Worm (Caenorhabditis elegans) whole organism, L4 larva: Measurements from ENCODE around the gene C13A2.1.
A peak's percentile ranks its signal among the peaks of the same experiment; 100 is the strongest.

Experiments used
- F37D6.2 ChIP-seq: sonication (generic microtip); optimal IDR thresholded peaks from 2 replicates; lab custom pipeline; 2016; ENCODE audit warnings: mild to moderate bottlenecking, missing genetic modification characterization, missing compliant biosample characterization
- F49E8.2 ChIP-seq: sonication (generic microtip); optimal IDR thresholded peaks from 2 replicates; lab custom pipeline; 2016; ENCODE audit warnings: missing compliant biosample characterization, mild to moderate bottlenecking, missing genetic modification characterization, borderline replicate concordance
- Y105C5A.15 ChIP-seq: fragments of 200-800 bp; sonication (Bioruptor generic); IDR thresholded peaks from 2 replicates; pipeline ENCODE4 v1.3.6; 2022; ENCODE audit warnings: missing genetic modification characterization, missing compliant biosample characterization
- ZK337.2 ChIP-seq: fragments of 200-800 bp; sonication (Bioruptor generic); IDR thresholded peaks from 2 replicates; pipeline ENCODE4 v1.3.6; 2022; ENCODE audit warnings: missing genetic modification reagents, missing genetic modification characterization, missing compliant biosample characterization
- aha-1 ChIP-seq: fragments of 150-350 bp; peaks from one replicate; lab custom pipeline; 2014; ENCODE audit warnings: missing biosample characterization, missing genetic modification characterization
- aly-2 ChIP-seq: sonication (generic microtip); optimal IDR thresholded peaks from 2 replicates; lab custom pipeline; 2018; ENCODE audit warnings: missing biosample characterization, missing genetic modification characterization
- ama-1 ChIP-seq: fragments of 150-350 bp; optimal IDR thresholded peaks from 2 replicates; lab custom pipeline; 2014; ENCODE audit warnings: inconsistent platforms, mixed read lengths
- arid-1 ChIP-seq: fragments of 200-800 bp; sonication (Bioruptor generic); conservative IDR thresholded peaks from 2 replicates; pipeline ENCODE4 v1.3.6; 2022; ENCODE audit warnings: missing genetic modification reagents, missing genetic modification characterization, missing compliant biosample characterization
- ceh-44 ChIP-seq: fragments of 200-800 bp; sonication (Bioruptor generic); IDR thresholded peaks from 2 replicates; pipeline ENCODE4 v1.3.6; 2022; ENCODE audit warnings: missing genetic modification reagents, missing genetic modification characterization, missing compliant biosample characterization
- daf-12 ChIP-seq: fragments of 150-350 bp; optimal IDR thresholded peaks from 2 replicates; lab custom pipeline; 2014; ENCODE audit warnings: missing biosample characterization, missing genetic modification reagents, missing genetic modification characterization
- daf-19 ChIP-seq: fragments of 200-800 bp; sonication (Bioruptor generic); conservative IDR thresholded peaks from 2 replicates; pipeline ENCODE4 v1.3.6; 2022; ENCODE audit warnings: missing genetic modification characterization, missing compliant biosample characterization
- daf-8 ChIP-seq: fragments of 200-800 bp; sonication (Bioruptor generic); IDR thresholded peaks from 2 replicates; pipeline ENCODE4 v1.3.6; 2022; ENCODE audit warnings: missing genetic modification characterization, missing compliant biosample characterization
- dmd-8 ChIP-seq: fragments of 200-800 bp; sonication (Bioruptor generic); IDR thresholded peaks from 2 replicates; pipeline ENCODE4 v1.3.6; 2022; ENCODE audit warnings: missing genetic modification characterization, missing compliant biosample characterization
- dmd-9 ChIP-seq: fragments of 200-800 bp; sonication (Bioruptor generic); IDR thresholded peaks from 2 replicates; pipeline ENCODE4 v1.3.6; 2022; ENCODE audit warnings: missing genetic modification reagents, missing genetic modification characterization, missing compliant biosample characterization
- egl-43 ChIP-seq: fragments of 200-800 bp; sonication (Bioruptor generic); IDR thresholded peaks from 2 replicates; pipeline ENCODE4 v1.3.6; 2022; ENCODE audit warnings: missing genetic modification reagents, missing genetic modification characterization, missing compliant biosample characterization
- fos-1 ChIP-seq: fragments of 150-350 bp; optimal IDR thresholded peaks from 2 replicates; lab custom pipeline; 2014; ENCODE audit warnings: missing biosample characterization, missing genetic modification characterization
- hif-1 ChIP-seq, 2 experiments: sonication (generic microtip); optimal IDR thresholded peaks; 2 replicates each; lab custom pipeline; 2016 to 2017; ENCODE audit warnings: missing compliant biosample characterization in 2 of 2, missing genetic modification characterization in 2 of 2, missing genetic modification reagents in 2 of 2, missing genotype in 2 of 2, mild to moderate bottlenecking in 1 of 2
- lin-1 ChIP-seq: fragments of 200-800 bp; sonication (Bioruptor generic); IDR thresholded peaks from 2 replicates; pipeline ENCODE4 v1.3.6; 2022; ENCODE audit warnings: missing genetic modification reagents, missing genetic modification characterization, missing compliant biosample characterization
- lin-15B ChIP-seq: fragments of 150-350 bp; sonication (generic microtip); optimal IDR thresholded peaks from 3 replicates; lab custom pipeline; 2014; ENCODE audit warnings: missing biosample characterization, missing genetic modification characterization
- mdl-1 ChIP-seq, 2 experiments: fragments of 150-350 bp in 1 of 2; sonication (generic microtip) in 1 of 2; optimal IDR thresholded peaks; 2 replicates each; lab custom pipeline; 2014 to 2017; ENCODE audit warnings: missing biosample characterization in 2 of 2, missing genetic modification characterization in 2 of 2
- mxl-3 ChIP-seq: fragments of 200-800 bp; sonication (Bioruptor generic); optimal IDR thresholded peaks from 2 replicates; lab custom pipeline; 2018; ENCODE audit warnings: mild to moderate bottlenecking, missing genetic modification characterization, missing compliant biosample characterization
- nhr-102 ChIP-seq: sonication (generic microtip); optimal IDR thresholded peaks from 2 replicates; lab custom pipeline; 2016; ENCODE audit warnings: mild to moderate bottlenecking, missing genetic modification characterization, moderate library complexity, missing compliant biosample characterization
- nhr-111 ChIP-seq: fragments of 200-800 bp; sonication (Bioruptor generic); optimal IDR thresholded peaks from 2 replicates; lab custom pipeline; 2018; ENCODE audit warnings: mild to moderate bottlenecking, missing genetic modification characterization, missing compliant biosample characterization
- nhr-41 ChIP-seq: fragments of 200-800 bp; sonication (Bioruptor generic); IDR thresholded peaks from 2 replicates; pipeline ENCODE4 v1.3.6; 2022; ENCODE audit warnings: missing genetic modification reagents, missing genetic modification characterization, missing compliant biosample characterization
- nhr-42 ChIP-seq: fragments of 200-800 bp; sonication (Bioruptor generic); IDR thresholded peaks from 2 replicates; pipeline ENCODE4 v1.3.6; 2022; ENCODE audit warnings: missing genetic modification characterization, missing compliant biosample characterization
- pha-4 ChIP-seq, 2 experiments: fragments of 150-350 bp in 1 of 2; fragments of 200-800 bp in 1 of 2; sonication (Bioruptor generic) in 1 of 2; IDR thresholded peaks in 1 of 2; optimal IDR thresholded peaks in 1 of 2; 2 replicates each; pipeline versions ENCODE4 v1.3.6 to Lab custom; 2014 to 2022; ENCODE audit warnings: missing genetic modification characterization in 2 of 2, missing genetic modification reagents in 2 of 2, missing biosample characterization in 1 of 2, missing compliant biosample characterization in 1 of 2
- php-3 ChIP-seq: fragments of 200-800 bp; sonication (Bioruptor generic); IDR thresholded peaks from 2 replicates; pipeline ENCODE4 v1.3.6; 2022; ENCODE audit warnings: missing genetic modification reagents, missing genetic modification characterization, missing compliant biosample characterization
- pqm-1 ChIP-seq: sonication (generic microtip); optimal IDR thresholded peaks from 2 replicates; lab custom pipeline; 2017; ENCODE audit warnings: missing biosample characterization, missing genetic modification characterization
- set-16 ChIP-seq: fragments of 200-800 bp; sonication (Bioruptor generic); IDR thresholded peaks from 2 replicates; pipeline ENCODE4 v1.3.6; 2022; ENCODE audit warnings: missing genetic modification reagents, missing genetic modification characterization, missing compliant biosample characterization
- spr-3 ChIP-seq: fragments of 200-800 bp; sonication (Bioruptor generic); optimal IDR thresholded peaks from 2 replicates; lab custom pipeline; 2018; ENCODE audit warnings: mild to moderate bottlenecking, missing genetic modification characterization, missing compliant biosample characterization
- unc-62 ChIP-seq, 3 experiments: fragments of 150-350 bp in 1 of 3; sonication (generic microtip); optimal IDR thresholded peaks in 2 of 3; peaks in 1 of 3; 1 replicate in 1 of 3; 2 replicates in 2 of 3; lab custom pipeline; 2014 to 2017; ENCODE audit warnings: missing biosample characterization in 3 of 3, missing genetic modification characterization in 3 of 3, missing genetic modification reagents in 3 of 3, missing genotype in 1 of 3
- zip-2 ChIP-seq: fragments of 150-350 bp; optimal IDR thresholded peaks from 2 replicates; lab custom pipeline; 2014; ENCODE audit warnings: missing biosample characterization, missing genetic modification characterization
- ztf-11 ChIP-seq: fragments of 150-350 bp; optimal IDR thresholded peaks from 2 replicates; lab custom pipeline; 2014; ENCODE audit warnings: missing biosample characterization, missing genetic modification characterization

Gene C13A2.1

DNA sequence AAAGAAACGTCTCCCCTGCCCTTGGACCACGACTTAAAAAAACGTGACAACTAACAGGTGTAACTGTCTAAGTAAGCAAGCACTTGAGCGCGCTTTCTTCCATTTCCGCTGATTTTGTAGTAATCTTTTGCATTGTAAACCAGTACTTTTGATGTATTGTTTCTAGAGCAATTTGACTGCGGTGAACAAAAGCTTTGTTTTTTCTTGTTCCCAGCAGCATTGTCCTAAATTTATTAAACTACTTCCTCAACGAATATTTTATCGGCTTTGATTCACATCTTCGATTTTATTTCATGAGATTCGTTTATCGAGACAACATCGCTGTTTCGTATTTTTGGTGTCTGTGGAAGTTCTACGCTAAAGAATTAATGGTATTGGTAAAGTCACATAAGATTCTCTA is at the start of gene C13A2.1:
Gene C13A2.1 (plus strand): TSS at position 301 of the 400 bp plus-strand sequence.
- TF ChIP-seq aly-2 (tag; lab: Kevin White, UChicago): no peak
- TF ChIP-seq nhr-102 (tag; lab: Kevin White, UChicago): no peak
- no peak for TF ChIP-seq mxl-3
- TF ChIP-seq Y105C5A.15 (GFP tag; lab: Robert Waterston, UW): no peak
- TF ChIP-seq nhr-111 (GFP tag; lab: Kevin White, UChicago): no peak
- TF ChIP-seq ama-1 (lab: Kevin White, UChicago): no peak
- TF ChIP-seq, all 104 proteins: peak for 0

DNA sequence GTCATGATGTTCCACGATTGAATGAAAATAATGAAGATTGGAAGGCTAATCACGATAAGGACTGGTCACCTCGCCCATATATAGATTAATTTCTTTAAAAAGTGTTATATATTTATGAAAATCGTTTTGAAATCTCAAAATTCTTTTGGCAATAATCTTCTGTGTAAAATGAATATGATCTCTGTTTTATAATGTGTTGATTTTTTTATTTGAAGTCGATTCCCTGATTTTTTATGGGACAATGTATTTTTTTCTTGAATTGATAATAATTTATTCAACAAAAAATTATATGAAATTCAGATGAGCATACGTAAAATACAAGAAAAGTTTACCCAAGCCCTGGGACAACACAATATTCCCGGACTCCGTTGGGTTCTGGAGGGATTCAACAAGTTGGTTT is 49.3 kb upstream of the C13A2.1 start, which contains the start of gene C05C8.1:
Gene C05C8.1 (plus strand): TSS at position 301 of the 400 bp plus-strand sequence.
- TF ChIP-seq daf-8 (GFP tag; lab: Robert Waterston, UW): no peak
- TF ChIP-seq nhr-42 (GFP tag; lab: Robert Waterston, UW): no peak
- TF ChIP-seq F37D6.2 (tag; lab: Kevin White, UChicago): no peak
- TF ChIP-seq lin-1 (GFP tag; lab: Robert Waterston, UW): no peak
- no peak for TF ChIP-seq daf-12
- TF ChIP-seq php-3 (GFP tag; lab: Robert Waterston, UW): no peak
- TF ChIP-seq fos-1 (tag; lab: Kevin White, UChicago): no peak
- TF ChIP-seq F49E8.2 (tag; lab: Kevin White, UChicago): no peak
- no peak for TF ChIP-seq dmd-8 (GFP tag; lab: Robert Waterston, UW)
- no peak for TF ChIP-seq nhr-102 (tag; lab: Kevin White, UChicago)

DNA sequence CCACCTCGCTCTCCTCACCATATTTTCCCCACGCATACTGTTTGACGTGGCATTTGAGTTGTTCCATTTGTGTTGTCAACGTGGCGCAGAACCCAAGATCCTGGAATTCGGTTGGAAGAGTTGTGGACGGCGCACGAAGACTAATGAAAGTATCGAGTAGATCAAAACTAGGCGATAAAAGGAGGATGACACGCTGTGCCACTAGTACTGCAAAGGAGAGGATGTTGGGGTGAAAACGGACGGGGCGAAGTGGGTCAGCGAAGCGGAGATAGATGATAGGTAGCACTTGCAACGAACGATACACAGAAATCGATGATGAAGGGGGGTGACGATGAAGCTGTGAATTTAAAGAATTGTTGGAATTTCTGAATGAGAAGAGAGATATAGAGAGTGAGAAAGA is 41.8 kb upstream of the C13A2.1 start, which contains the start of gene C05C8.7:
Gene C05C8.7 (minus strand): TSS at position 100 of the 400 bp plus-strand sequence.
- no peak for TF ChIP-seq ceh-44 (GFP tag; lab: Robert Waterston, UW)
- TF ChIP-seq pqm-1 (tag; lab: Kevin White, UChicago): no peak
- peak in 1 of 2 experiments; percentile 28 for TF ChIP-seq unc-62 (GFP tag; optimal IDR thresholded peaks at IDR 0.05 in 1 of 2; lab: Kevin White, UChicago)
- no peak for TF ChIP-seq unc-62 (tag; optimal IDR thresholded peaks at IDR 0.05; lab: Kevin White, UChicago)
- peak; percentile 21 for TF ChIP-seq mxl-3
- TF ChIP-seq, all 104 proteins: peak for 2

DNA sequence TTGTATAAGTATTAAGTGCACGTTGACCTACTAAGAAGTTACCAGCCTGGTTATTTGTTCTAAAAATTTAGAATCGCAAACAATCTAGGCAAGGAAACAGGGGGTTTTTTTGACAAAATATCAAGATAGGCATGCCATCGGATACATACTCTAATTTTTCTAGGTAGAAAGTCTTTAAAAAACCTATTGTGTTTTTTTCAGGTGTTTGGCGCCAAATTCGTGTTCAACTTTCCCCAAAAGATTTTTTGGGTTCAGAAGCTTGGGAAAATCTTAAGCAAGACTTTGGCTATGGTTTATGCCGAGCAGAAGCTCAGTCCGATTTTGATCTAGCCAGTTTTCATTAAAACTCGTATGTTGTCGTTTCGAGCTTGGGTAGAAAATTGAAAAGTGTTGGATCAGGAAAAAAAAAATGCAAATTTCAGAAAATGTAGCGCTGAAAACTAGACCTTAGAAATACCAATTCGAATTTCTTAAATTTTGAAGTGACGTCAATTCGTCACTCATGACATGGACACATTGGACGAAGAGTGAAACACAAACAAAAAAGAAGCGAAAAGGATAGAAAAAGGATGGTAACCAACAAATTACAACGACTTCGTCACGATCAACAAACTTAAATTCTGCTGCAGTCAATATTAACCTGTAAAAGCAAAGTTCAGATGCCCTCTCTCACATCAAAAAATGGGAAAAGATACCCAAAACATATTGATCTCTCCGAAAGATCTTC is 40.4 kb upstream of the C13A2.1 start:
- TF ChIP-seq lin-15B (tag; lab: Kevin White, UChicago) (no peak), unc-62 (GFP tag; optimal IDR thresholded peaks at IDR 0.05 in 1 of 2; lab: Kevin White, UChicago) (peak in 1 of 2 experiments; percentile 95), unc-62 (tag; optimal IDR thresholded peaks at IDR 0.05; lab: Kevin White, UChicago) (no peak), dmd-9 (GFP tag; lab: Robert Waterston, UW) (no peak), ztf-11 (no peak), hif-1 (tag; optimal IDR thresholded peaks at IDR 0.05; lab: Kevin White, UChicago) (no peak), arid-1 (GFP tag; lab: Robert Waterston, UW) (no peak), mdl-1 (tag; optimal IDR thresholded peaks at IDR 0.05; lab: Kevin White, UChicago) (no peak), aha-1 (tag; lab: Kevin White, UChicago) (peak; percentile 92), spr-3 (GFP tag; lab: Kevin White, UChicago) (no peak), nhr-41 (GFP tag; lab: Robert Waterston, UW) (no peak), set-16 (GFP tag; lab: Robert Waterston, UW) (no peak)

DNA sequence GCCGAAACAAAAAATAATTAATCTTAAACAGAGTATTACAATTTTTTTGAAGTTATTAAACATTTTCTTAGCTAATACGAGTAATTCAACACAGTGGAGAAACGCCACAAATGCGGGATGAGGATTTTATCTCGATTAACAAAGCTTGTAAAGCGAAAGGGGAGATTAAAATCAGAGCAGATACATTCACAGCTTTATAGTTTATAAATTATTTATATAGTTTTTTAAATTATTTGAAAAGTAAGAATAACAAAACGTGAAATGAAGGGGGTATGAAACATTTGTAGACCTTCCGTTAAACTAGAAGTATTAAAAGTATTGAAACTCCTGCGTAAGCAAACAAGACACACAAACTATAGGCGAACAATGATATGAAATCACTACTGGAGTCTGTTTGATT is 33.7 kb upstream of the C13A2.1 start, which contains the start of gene C05C8.8:
Gene C05C8.8 (minus strand): TSS at position 101 of the 400 bp plus-strand sequence.
- no peak for TF ChIP-seq pha-4 (GFP tag; IDR thresholded peaks at IDR 0.05; lab: Robert Waterston, UW)
- no peak for TF ChIP-seq pha-4 (tag; optimal IDR thresholded peaks at IDR 0.05; lab: Kevin White, UChicago)
- no peak for TF ChIP-seq zip-2 (tag; lab: Kevin White, UChicago)
- no peak for TF ChIP-seq F49E8.2 (tag; lab: Kevin White, UChicago)
- TF ChIP-seq set-16 (GFP tag; lab: Robert Waterston, UW): no peak
- no peak for TF ChIP-seq egl-43 (GFP tag; lab: Robert Waterston, UW)
- TF ChIP-seq daf-19 (GFP tag; lab: Robert Waterston, UW): no peak
- TF ChIP-seq ZK337.2 (GFP tag; lab: Robert Waterston, UW): no peak
